Worm (Caenorhabditis elegans) whole organism, L1 larva: ENCODE measurements around the gene dod-21.

ENCODE experiments used
- C04F5.9 ChIP-seq: sonication (generic microtip); optimal IDR thresholded peaks from 2 replicates; lab custom pipeline; 2016; ENCODE audit warnings: missing genetic modification characterization, missing compliant biosample characterization
- C16A3.4 ChIP-seq: fragments of 150-350 bp; optimal IDR thresholded peaks from 2 replicates; lab custom pipeline; 2014; ENCODE audit warnings: missing biosample characterization, missing genetic modification characterization
- C34B4.2 ChIP-seq: sonication (generic microtip); optimal IDR thresholded peaks from 2 replicates; lab custom pipeline; 2017; ENCODE audit warnings: mild to moderate bottlenecking, missing genetic modification characterization, missing compliant biosample characterization
- aha-1 ChIP-seq: fragments of 150-350 bp; optimal IDR thresholded peaks from 2 replicates; lab custom pipeline; 2014; ENCODE audit warnings: missing biosample characterization, missing genetic modification characterization
- aly-2 ChIP-seq: fragments of 150-350 bp; optimal IDR thresholded peaks from 2 replicates; lab custom pipeline; 2014; ENCODE audit warnings: missing biosample characterization, missing genetic modification characterization
- ceh-8 ChIP-seq: fragments of 200-800 bp; sonication (Bioruptor generic); optimal IDR thresholded peaks from 2 replicates; lab custom pipeline; 2018; ENCODE audit warnings: mild to moderate bottlenecking, missing genetic modification characterization, moderate library complexity, missing compliant biosample characterization
- ceh-82 ChIP-seq, 3 experiments: fragments of 150-350 bp in 1 of 3; sonication (generic microtip) in 2 of 3; optimal IDR thresholded peaks; 2 replicates each; lab custom pipeline; 2014 to 2017; ENCODE audit warnings: missing biosample characterization in 3 of 3, missing genetic modification characterization in 3 of 3
- ceh-88 ChIP-seq: fragments of 200-800 bp; sonication (Bioruptor generic); IDR thresholded peaks from 2 replicates; pipeline ENCODE4 v1.3.6; 2022; ENCODE audit warnings: missing genetic modification characterization, missing compliant biosample characterization
- ceh-90 ChIP-seq: sonication (generic microtip); optimal IDR thresholded peaks from 2 replicates; lab custom pipeline; 2016; ENCODE audit warnings: missing genetic modification characterization, missing compliant biosample characterization
- efl-1 ChIP-seq, 4 experiments: fragments of 150-350 bp; optimal IDR thresholded peaks in 3 of 4; peaks in 1 of 4; 1 replicate in 1 of 4; 2 replicates in 3 of 4; lab custom pipeline; 2014; ENCODE audit warnings: missing biosample characterization in 2 of 4, missing genetic modification characterization in 2 of 4, missing genetic modification reagents in 2 of 4
- egl-13 ChIP-seq: sonication (generic microtip); optimal IDR thresholded peaks from 2 replicates; lab custom pipeline; 2016; ENCODE audit warnings: missing genotype, missing genetic modification reagents, missing genetic modification characterization, missing compliant biosample characterization
- elt-2 ChIP-seq: sonication (generic microtip); optimal IDR thresholded peaks from 2 replicates; lab custom pipeline; 2016; ENCODE audit warnings: missing genetic modification characterization, mild to moderate bottlenecking, inconsistent platforms, missing compliant biosample characterization, missing genetic modification reagents
- elt-3 ChIP-seq, 6 experiments: fragments of 150-350 bp in 1 of 6; sonication (generic microtip); optimal IDR thresholded peaks; 2 replicates each; lab custom pipeline; 2017 to 2018; ENCODE audit warnings: missing biosample characterization in 6 of 6, missing genetic modification characterization in 6 of 6, inconsistent platforms in 1 of 6
- fkh-10 ChIP-seq: sonication (generic microtip); optimal IDR thresholded peaks from 2 replicates; lab custom pipeline; 2017; ENCODE audit warnings: missing biosample characterization, missing genetic modification reagents, missing genetic modification characterization
- fkh-4 ChIP-seq: sonication (generic microtip); optimal IDR thresholded peaks from 2 replicates; lab custom pipeline; 2016; ENCODE audit warnings: missing compliant biosample characterization, missing genetic modification characterization, borderline replicate concordance
- fkh-8 ChIP-seq: sonication (generic microtip); optimal IDR thresholded peaks from 2 replicates; lab custom pipeline; 2016; ENCODE audit warnings: mild to moderate bottlenecking, missing genetic modification characterization, missing compliant biosample characterization
- grh-1 ChIP-seq: fragments of 200-800 bp; sonication (Bioruptor generic); IDR thresholded peaks from 2 replicates; pipeline ENCODE4 v1.3.6; 2022; ENCODE audit warnings: missing genetic modification reagents, missing genetic modification characterization, missing compliant biosample characterization
- hlh-17 ChIP-seq: fragments of 200-800 bp; sonication (Bioruptor generic); optimal IDR thresholded peaks from 2 replicates; lab custom pipeline; 2018; ENCODE audit warnings: missing genetic modification characterization, mild to moderate bottlenecking, missing compliant biosample characterization, moderate library complexity, borderline replicate concordance
- hlh-4 ChIP-seq: sonication (generic microtip); optimal IDR thresholded peaks from 2 replicates; lab custom pipeline; 2016; ENCODE audit warnings: mild to moderate bottlenecking, missing genetic modification characterization, missing compliant biosample characterization
- hpl-2 ChIP-seq: fragments of 150-350 bp; optimal IDR thresholded peaks from 2 replicates; lab custom pipeline; 2014; ENCODE audit warnings: missing biosample characterization, missing genetic modification reagents, missing genetic modification characterization
- isw-1 ChIP-seq: fragments of 200-800 bp; sonication (Bioruptor generic); IDR thresholded peaks from 2 replicates; pipeline ENCODE4 v1.3.6; 2022; ENCODE audit warnings: missing genetic modification characterization, missing compliant biosample characterization
- lin-15B ChIP-seq: fragments of 150-350 bp; sonication (generic microtip); optimal IDR thresholded peaks from 3 replicates; lab custom pipeline; 2014; ENCODE audit warnings: missing biosample characterization, missing genetic modification characterization
- lir-3 ChIP-seq: sonication (generic microtip); optimal IDR thresholded peaks from 2 replicates; lab custom pipeline; 2016; ENCODE audit warnings: mild to moderate bottlenecking, missing genetic modification characterization, moderate library complexity, missing compliant biosample characterization; ENCODE audit not compliant: poor library complexity
- mab-9 ChIP-seq: fragments of 200-800 bp; sonication (Bioruptor generic); IDR thresholded peaks from 2 replicates; pipeline ENCODE4 v1.3.6; 2022; ENCODE audit warnings: missing genetic modification reagents, missing genetic modification characterization, missing compliant biosample characterization
- mef-2 ChIP-seq: fragments of 150-350 bp; optimal IDR thresholded peaks from 2 replicates; lab custom pipeline; 2014; ENCODE audit warnings: missing biosample characterization, missing genetic modification characterization
- mep-1 ChIP-seq: fragments of 150-350 bp; optimal IDR thresholded peaks from 2 replicates; lab custom pipeline; 2014; ENCODE audit warnings: missing biosample characterization, missing genetic modification characterization
- nhr-19 ChIP-seq: fragments of 200-800 bp; sonication (Bioruptor generic); conservative IDR thresholded peaks from 2 replicates; pipeline ENCODE4 v1.3.6; 2022; ENCODE audit warnings: missing genetic modification characterization, missing compliant biosample characterization
- nhr-47 ChIP-seq: sonication (generic microtip); optimal IDR thresholded peaks from 2 replicates; lab custom pipeline; 2016; ENCODE audit warnings: mild to moderate bottlenecking, missing genetic modification characterization, moderate library complexity, missing compliant biosample characterization
- nhr-76 ChIP-seq: sonication (generic microtip); optimal IDR thresholded peaks from 2 replicates; lab custom pipeline; 2017; ENCODE audit warnings: missing biosample characterization, missing genetic modification characterization
- nhr-90 ChIP-seq: sonication (generic microtip); optimal IDR thresholded peaks from 2 replicates; lab custom pipeline; 2016; ENCODE audit warnings: mild to moderate bottlenecking, missing genetic modification characterization, missing compliant biosample characterization; ENCODE audit not compliant: poor library complexity
- pqm-1 ChIP-seq: sonication (generic microtip); optimal IDR thresholded peaks from 3 replicates; lab custom pipeline; 2017; ENCODE audit warnings: missing biosample characterization, missing genetic modification characterization
- rnt-1 ChIP-seq: sonication (generic microtip); optimal IDR thresholded peaks from 2 replicates; lab custom pipeline; 2016; ENCODE audit warnings: mild to moderate bottlenecking, missing genetic modification characterization, moderate library complexity, missing compliant biosample characterization
- snu-23 ChIP-seq: sonication (generic microtip); optimal IDR thresholded peaks from 2 replicates; lab custom pipeline; 2016; ENCODE audit warnings: missing genetic modification characterization, missing compliant biosample characterization
- sptf-1 ChIP-seq: fragments of 150-350 bp; optimal IDR thresholded peaks from 2 replicates; lab custom pipeline; 2014; ENCODE audit warnings: missing biosample characterization, missing genetic modification characterization
- sup-37 ChIP-seq: fragments of 200-800 bp; sonication (Bioruptor generic); optimal IDR thresholded peaks from 2 replicates; lab custom pipeline; 2018; ENCODE audit warnings: mild to moderate bottlenecking, missing genetic modification characterization, missing compliant biosample characterization
- unc-62 ChIP-seq: fragments of 150-350 bp; optimal IDR thresholded peaks from 2 replicates; lab custom pipeline; 2014; ENCODE audit warnings: missing biosample characterization, missing genetic modification reagents, missing genetic modification characterization
- unc-86 ChIP-seq: sonication (generic microtip); optimal IDR thresholded peaks from 2 replicates; lab custom pipeline; 2016; ENCODE audit warnings: missing genetic modification characterization, missing compliant biosample characterization
- unc-98 ChIP-seq: fragments of 200-800 bp; sonication (Bioruptor generic); IDR thresholded peaks from 2 replicates; pipeline ENCODE4 v1.3.6; 2022; ENCODE audit warnings: missing genetic modification characterization, missing compliant biosample characterization
- zag-1 ChIP-seq: fragments of 150-350 bp; optimal IDR thresholded peaks from 2 replicates; lab custom pipeline; 2014; ENCODE audit warnings: missing biosample characterization, missing genetic modification characterization
- ztf-4 ChIP-seq: fragments of 150-350 bp; optimal IDR thresholded peaks from 2 replicates; lab custom pipeline; 2014; ENCODE audit warnings: missing biosample characterization, missing genetic modification characterization

The dod-21 gene

DNA sequence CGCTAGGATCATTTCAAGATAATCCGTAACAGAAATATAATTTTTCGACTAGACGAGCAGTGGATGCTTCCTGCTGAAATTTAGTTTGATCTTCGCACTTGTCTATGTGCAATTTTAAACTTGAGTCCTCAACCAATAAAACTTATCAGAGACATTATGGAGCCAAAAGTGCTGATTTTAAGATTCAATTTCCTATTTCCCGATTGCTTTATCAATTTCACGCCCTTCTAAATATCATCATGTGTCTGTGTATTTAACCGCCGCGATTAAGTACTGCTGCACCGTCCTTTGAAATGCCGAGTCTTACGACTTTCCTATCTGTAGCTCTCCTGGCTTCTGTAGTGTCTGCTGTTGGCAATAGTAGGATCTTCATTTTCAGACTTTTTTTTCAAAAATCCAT, 15.5 kb upstream of the dod-21 start, which contains the start of gene C32H11.4:
Gene C32H11.4, plus strand, starts transcription at position 238 of the 400 bp plus-strand sequence.
- TF ChIP-seq C34B4.2 (tag; lab: Kevin White, UChicago) (no peak), pqm-1 (no peak), elt-2 (tag; lab: Kevin White, UChicago) (peak; percentile 89)

DNA sequence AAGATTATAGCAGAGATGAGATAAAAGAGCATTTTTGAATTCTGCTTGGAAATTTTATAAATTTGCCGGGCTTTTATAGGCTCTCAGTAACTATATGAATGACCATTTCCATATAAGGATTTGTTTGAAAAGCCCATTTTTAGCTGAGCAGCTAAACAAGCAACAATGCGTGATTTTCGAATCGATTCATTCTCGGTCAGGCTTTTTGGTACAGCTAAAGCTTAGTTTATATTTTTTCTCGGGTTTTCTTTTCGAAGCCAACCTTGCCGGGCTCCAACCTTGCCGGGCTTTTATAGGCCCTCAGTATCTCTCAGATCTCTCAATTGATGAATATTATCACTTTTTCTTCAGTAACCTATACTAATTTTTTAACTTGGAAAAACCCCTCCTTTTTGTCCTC, 12.2 kb upstream of the dod-21 start, which contains the start of gene srlf-4:
Gene srlf-4, minus strand, starts transcription at position 101 of the 400 bp plus-strand sequence.
- no peak for TF ChIP-seq aha-1 (tag; lab: Kevin White, UChicago)
- no peak for TF ChIP-seq C16A3.4 (tag; lab: Kevin White, UChicago)
- no peak for TF ChIP-seq mab-9 (GFP tag; lab: Robert Waterston, UW)
- no peak for TF ChIP-seq ceh-88 (GFP tag; lab: Robert Waterston, UW)
- TF ChIP-seq unc-98 (GFP tag; lab: Robert Waterston, UW): no peak
- TF ChIP-seq mef-2 (tag; lab: Kevin White, UChicago): no peak
- TF ChIP-seq unc-62 (GFP tag; lab: Kevin White, UChicago): no peak
- TF ChIP-seq aly-2 (tag; lab: Kevin White, UChicago): no peak
- TF ChIP-seq lir-3 (tag; lab: Kevin White, UChicago): no peak
- no peak for TF ChIP-seq fkh-4 (tag; lab: Kevin White, UChicago)
- TF ChIP-seq C34B4.2 (tag; lab: Kevin White, UChicago): no peak
- no peak for TF ChIP-seq rnt-1 (tag; lab: Kevin White, UChicago)
- TF ChIP-seq elt-3 (tag; optimal IDR thresholded peaks at IDR 0.05; lab: Kevin White, UChicago): no peak
- no peak for TF ChIP-seq ceh-82 (tag; optimal IDR thresholded peaks at IDR 0.05; lab: Kevin White, UChicago)
- TF ChIP-seq sup-37 (GFP tag; lab: Kevin White, UChicago): no peak
- no peak for TF ChIP-seq fkh-8 (tag; lab: Kevin White, UChicago)
- TF ChIP-seq egl-13 (tag; lab: Kevin White, UChicago): no peak
- TF ChIP-seq ztf-4: no peak
- TF ChIP-seq nhr-76 (tag; lab: Kevin White, UChicago): no peak

DNA sequence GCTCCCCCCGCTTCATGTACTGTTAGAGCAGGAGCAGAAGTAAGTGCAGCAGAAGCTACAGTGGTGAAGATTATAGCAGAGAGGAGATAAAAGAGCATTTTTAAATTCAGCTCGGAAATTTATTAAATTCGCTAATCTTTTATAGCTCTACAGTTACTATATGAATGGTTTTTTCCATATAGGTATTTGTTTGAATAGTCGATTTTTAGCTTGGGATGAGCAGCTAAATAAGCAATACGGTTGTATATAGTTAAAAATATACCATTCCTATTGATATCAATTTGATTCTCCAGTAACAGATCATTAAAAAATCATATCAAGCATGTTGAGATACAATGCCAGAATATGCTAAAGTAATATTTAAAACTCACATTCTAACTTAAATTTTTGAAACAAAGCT, 9.9 kb upstream of the dod-21 start, which contains the start of gene srlf-5:
Gene srlf-5, minus strand, starts transcription at position 101 of the 400 bp plus-strand sequence.
- TF ChIP-seq snu-23 (no peak), lir-3 (tag; lab: Kevin White, UChicago) (no peak), nhr-19 (GFP tag; lab: Robert Waterston, UW) (no peak), isw-1 (GFP tag; lab: Robert Waterston, UW) (no peak), ceh-8 (GFP tag; lab: Kevin White, UChicago) (no peak), nhr-47 (tag; lab: Kevin White, UChicago) (no peak), ceh-90 (tag; lab: Kevin White, UChicago) (no peak), sptf-1 (tag; lab: Kevin White, UChicago) (no peak), mep-1 (tag; lab: Kevin White, UChicago) (no peak), unc-86 (tag; lab: Kevin White, UChicago) (no peak), zag-1 (tag; lab: Kevin White, UChicago) (no peak), elt-2 (tag; lab: Kevin White, UChicago) (no peak), grh-1 (GFP tag; lab: Robert Waterston, UW) (no peak), lin-15B (no peak), pqm-1 (no peak), efl-1 (optimal IDR thresholded peaks at IDR 0.05; lab: Kevin White, UChicago) (no peak), efl-1 (GFP tag; optimal IDR thresholded peaks at IDR 0.05 in 1 of 2; lab: Kevin White, UChicago) (no peak), hpl-2 (GFP tag; lab: Kevin White, UChicago) (no peak), unc-98 (GFP tag; lab: Robert Waterston, UW) (no peak)

DNA sequence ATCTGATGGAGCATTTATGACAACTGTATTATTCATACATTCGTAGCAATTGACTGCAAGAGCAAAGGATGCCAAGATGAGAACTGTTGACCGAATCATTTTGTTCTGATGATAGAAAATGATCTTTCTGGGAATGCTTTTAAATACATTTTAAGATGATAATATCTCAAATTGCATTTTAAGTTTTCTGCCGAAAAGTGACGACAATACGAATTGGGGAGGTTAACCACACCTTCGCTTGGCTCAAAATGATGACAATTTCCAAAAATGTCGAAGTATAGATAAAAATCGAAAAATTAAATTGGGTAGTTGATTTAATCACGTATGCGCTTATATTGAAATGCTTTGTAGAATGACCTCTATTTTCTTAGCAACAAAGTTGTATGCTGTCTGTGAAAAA, 4.7 kb downstream of the dod-21 start, which contains the start of gene dod-24:
Gene dod-24, minus strand, starts transcription at position 101 of the 400 bp plus-strand sequence.
- no peak for TF ChIP-seq hlh-4 (tag; lab: Kevin White, UChicago)
- no peak for TF ChIP-seq nhr-90 (tag; lab: Kevin White, UChicago)
- TF ChIP-seq snu-23: no peak
- no peak for TF ChIP-seq hlh-17
- TF ChIP-seq mep-1 (tag; lab: Kevin White, UChicago): no peak
- no peak for TF ChIP-seq fkh-10 (GFP tag; lab: Kevin White, UChicago)
- TF ChIP-seq lir-3 (tag; lab: Kevin White, UChicago): no peak
- TF ChIP-seq hpl-2 (GFP tag; lab: Kevin White, UChicago): no peak
- no peak for TF ChIP-seq C04F5.9 (tag; lab: Kevin White, UChicago)
- TF ChIP-seq sup-37 (GFP tag; lab: Kevin White, UChicago): no peak
